Worm (Caenorhabditis elegans): ENCODE measurements around the gene srw-38.

Gene srw-38

DNA sequence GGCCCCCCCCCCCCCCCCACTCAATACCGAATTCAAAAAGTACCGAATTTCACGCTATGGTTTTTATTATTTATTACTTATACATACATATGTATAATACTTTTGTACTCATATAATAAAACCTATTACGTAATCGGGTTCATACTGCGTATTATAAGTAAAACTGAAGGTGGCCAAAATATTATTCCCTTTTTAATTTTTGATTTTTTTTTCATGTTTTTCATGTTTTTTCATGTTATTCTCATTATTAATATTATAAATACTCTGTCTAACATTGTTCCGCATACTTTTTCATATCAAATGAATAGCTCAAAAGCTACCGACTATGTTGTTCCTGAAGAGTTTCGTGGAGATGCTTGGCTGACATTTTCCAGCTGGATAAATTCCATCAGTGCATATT is at the start of gene srw-38:
Gene srw-38 (plus strand): TSS at position 301 of the 400 bp plus-strand sequence.
- TF ChIP-seq nhr-85 (tag) (no peak), nhr-76 (tag; optimal IDR thresholded peaks at IDR 0.05) (no peak), ceh-8 (GFP tag; optimal IDR thresholded peaks at IDR 0.05) (no peak), unc-30 (tag; optimal IDR thresholded peaks at IDR 0.05) (no peak), nhr-20 (tag; optimal IDR thresholded peaks at IDR 0.05) (no peak)

DNA sequence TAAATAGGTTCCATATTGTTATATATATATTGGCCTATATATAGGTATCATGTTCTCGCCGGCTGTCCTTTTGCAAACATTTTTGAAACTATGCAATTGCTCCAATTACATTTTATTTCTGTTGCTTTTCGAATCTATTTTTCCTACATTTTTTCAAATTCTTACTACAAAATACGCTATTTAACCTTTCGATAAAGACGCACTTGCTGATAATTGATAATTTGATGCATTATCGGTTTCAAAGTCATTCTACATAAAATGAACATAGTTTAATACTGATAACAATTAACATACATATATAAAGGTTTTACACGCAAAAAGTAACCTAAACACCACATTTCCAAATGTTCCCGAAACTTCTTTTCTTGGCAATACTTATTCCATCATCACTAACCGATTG is 47.9 kb upstream of the srw-38 start, which contains the start of gene clec-258:
Gene clec-258 (plus strand): TSS at position 81 of the 400 bp plus-strand sequence.
- TF ChIP-seq tlp-1 (tag; optimal IDR thresholded peaks at IDR 0.05) (peak; percentile 14), elt-2 (tag; optimal IDR thresholded peaks at IDR 0.05) (peak; percentile 54), aha-1 (tag; optimal IDR thresholded peaks at IDR 0.05) (no peak), sox-4 (tag; optimal IDR thresholded peaks at IDR 0.05) (no peak), swsn-7 (tag; optimal IDR thresholded peaks at IDR 0.05) (no peak)

DNA sequence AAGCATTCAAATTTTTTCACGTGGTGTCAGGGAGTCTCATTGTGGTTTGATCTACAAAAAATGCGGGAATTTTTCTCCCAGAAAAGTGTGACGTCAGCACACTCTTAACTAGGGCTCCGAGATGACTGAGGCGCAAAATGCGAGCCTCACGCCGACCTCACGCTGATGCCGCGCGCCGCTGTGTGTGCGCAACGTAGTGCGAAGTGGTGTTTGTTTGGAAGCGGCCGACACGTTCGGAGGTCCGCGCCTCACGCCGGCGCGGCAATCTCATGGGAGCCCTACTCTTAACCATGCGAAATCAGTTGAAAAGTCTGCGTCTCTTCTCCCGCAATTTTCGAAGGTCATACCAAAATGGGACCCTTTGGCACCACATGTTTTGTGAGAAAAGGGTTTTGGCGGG is 46.0 kb upstream of the srw-38 start:
- TF ChIP-seq lin-14 (GFP tag; optimal IDR thresholded peaks at IDR 0.05) = no peak
- TF ChIP-seq nhr-28 (tag; optimal IDR thresholded peaks at IDR 0.05) = no peak
- no peak for TF ChIP-seq mep-1 (tag; optimal IDR thresholded peaks at IDR 0.05)
- TF ChIP-seq nhr-77 (tag; optimal IDR thresholded peaks at IDR 0.05) = no peak
- TF ChIP-seq jun-1 (tag; optimal IDR thresholded peaks at IDR 0.05) = no peak
- TF ChIP-seq ceh-8 (GFP tag; optimal IDR thresholded peaks at IDR 0.05) = no peak
- TF ChIP-seq fos-1 (tag; optimal IDR thresholded peaks at IDR 0.05) = no peak
- TF ChIP-seq fkh-10 (GFP tag; optimal IDR thresholded peaks at IDR 0.05) = no peak
- no peak for TF ChIP-seq lin-35 (GFP tag; optimal IDR thresholded peaks at IDR 0.05)
- TF ChIP-seq isw-1 (GFP tag; IDR thresholded peaks at IDR 0.05) = no peak
- no peak for TF ChIP-seq dsc-1 (tag; optimal IDR thresholded peaks at IDR 0.05)
- no peak for TF ChIP-seq elt-3 (tag; optimal IDR thresholded peaks at IDR 0.05)

DNA sequence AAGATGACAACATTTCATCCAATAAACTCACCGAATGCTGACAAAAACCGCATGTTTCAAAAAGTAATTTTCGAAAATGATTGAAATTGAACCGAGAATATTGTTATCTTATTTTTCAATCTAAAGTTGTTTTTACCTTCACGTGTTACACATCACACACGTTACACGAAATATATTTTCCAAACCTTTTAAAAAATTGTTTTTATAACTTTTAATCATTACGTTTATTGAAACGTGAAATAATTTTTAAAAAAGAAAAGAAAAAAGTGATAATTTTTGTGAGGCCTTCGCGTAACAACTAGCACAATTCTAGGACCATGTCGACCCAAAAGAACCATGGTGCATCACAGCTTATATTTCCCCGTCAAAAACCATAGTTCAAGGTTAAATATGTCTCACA is 41.3 kb upstream of the srw-38 start, which contains the start of gene M162.7:
Gene M162.7 (minus strand): TSS at position 101 of the 400 bp plus-strand sequence.
- TF ChIP-seq ceh-8 (GFP tag; optimal IDR thresholded peaks at IDR 0.05) (no peak), skn-1 (tag; optimal IDR thresholded peaks at IDR 0.05) (no peak), alr-1 (tag; optimal IDR thresholded peaks at IDR 0.05; ENCODE audit: borderline replicate concordance) (no peak), C04F5.9 (tag; optimal IDR thresholded peaks at IDR 0.05) (no peak), nhr-11 (tag; optimal IDR thresholded peaks at IDR 0.05) (no peak), ceh-63 (GFP tag; optimal IDR thresholded peaks at IDR 0.05) (no peak)

DNA sequence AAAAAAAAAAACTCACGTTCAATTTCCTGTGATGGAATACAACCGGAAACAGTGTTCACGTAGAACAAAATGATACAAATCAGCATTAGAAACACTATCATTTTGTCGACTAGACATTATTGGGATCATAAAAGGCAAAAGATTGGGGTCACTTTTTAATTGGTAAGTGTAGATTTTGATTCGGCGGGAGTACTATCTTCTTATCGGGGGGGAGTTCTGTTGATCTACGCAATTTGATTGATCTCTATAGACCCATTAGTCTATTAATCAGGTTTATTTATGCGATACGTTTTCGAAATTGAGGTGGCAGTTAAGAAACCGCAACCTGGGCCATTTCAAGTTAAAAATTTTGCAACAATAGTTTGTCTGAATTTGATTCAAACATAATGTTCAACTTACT is 35.2 kb upstream of the srw-38 start, which contains the start of gene Y116F11B.2:
Gene Y116F11B.2 (minus strand): TSS at position 101 of the 400 bp plus-strand sequence.
- TF ChIP-seq fkh-10 (GFP tag; optimal IDR thresholded peaks at IDR 0.05) (no peak), blmp-1 (tag; optimal IDR thresholded peaks at IDR 0.05) (peak; percentile 12)

DNA sequence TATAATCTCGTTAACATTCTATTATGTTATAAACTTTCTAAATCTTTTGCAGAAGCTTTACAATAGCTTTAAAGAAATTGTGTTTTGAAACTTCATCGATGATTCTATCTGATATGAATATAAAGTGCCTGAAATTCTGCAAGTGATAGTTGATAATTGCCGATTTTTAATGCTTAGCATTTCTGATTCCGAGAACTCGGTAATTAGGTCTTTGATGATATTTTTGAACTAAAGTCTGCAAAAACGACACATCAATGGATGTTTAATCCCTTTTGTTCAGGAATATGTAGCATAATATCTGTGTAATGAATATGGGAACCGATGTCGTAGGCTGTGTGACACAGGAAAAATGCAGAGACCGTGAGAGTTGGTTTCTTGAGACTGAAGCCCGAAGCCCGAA is 33.4 kb upstream of the srw-38 start:
- TF ChIP-seq dsc-1 (tag; optimal IDR thresholded peaks at IDR 0.05) (peak; percentile 92), sox-4 (tag; optimal IDR thresholded peaks at IDR 0.05) (peak; percentile 33), lin-14 (GFP tag; optimal IDR thresholded peaks at IDR 0.05) (no peak)

DNA sequence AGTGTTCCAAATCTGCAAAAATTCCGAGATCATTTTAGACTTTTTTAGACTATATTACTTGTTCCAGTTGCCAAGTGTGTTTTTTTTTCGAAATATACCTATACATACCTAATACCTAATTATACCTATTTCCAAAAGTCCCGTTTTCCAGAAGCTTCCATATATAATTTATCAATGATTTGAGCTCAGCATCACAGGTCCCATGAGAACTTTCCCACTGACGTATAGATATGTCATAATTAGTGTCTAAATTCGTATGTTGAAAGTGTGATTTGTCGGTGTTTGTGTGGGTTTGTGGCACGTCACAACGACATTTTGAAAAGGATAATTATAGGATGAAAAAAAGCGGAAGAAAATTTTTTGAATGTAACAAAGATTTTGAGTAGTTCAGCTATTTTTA is 30.7 kb upstream of the srw-38 start:
- TF ChIP-seq lin-14 (GFP tag; optimal IDR thresholded peaks at IDR 0.05) = no peak
- no peak for TF ChIP-seq nhr-84 (tag; optimal IDR thresholded peaks at IDR 0.05)
- no peak for TF ChIP-seq fkh-4 (tag; optimal IDR thresholded peaks at IDR 0.05; ENCODE audit: borderline replicate concordance)
- no peak for TF ChIP-seq pqm-1 (tag; optimal IDR thresholded peaks at IDR 0.05)
- TF ChIP-seq sox-4 (tag; optimal IDR thresholded peaks at IDR 0.05) = no peak
- TF ChIP-seq dsc-1 (tag; optimal IDR thresholded peaks at IDR 0.05) = peak; percentile 40
- TF ChIP-seq pax-3 (tag; optimal IDR thresholded peaks at IDR 0.05) = peak; percentile 8
- no peak for TF ChIP-seq ets-5 (GFP tag; IDR thresholded peaks at IDR 0.05)
- peak; percentile 51 for TF ChIP-seq fkh-8 (tag; optimal IDR thresholded peaks at IDR 0.05)
- peak; percentile 8 for TF ChIP-seq nhr-71 (tag; optimal IDR thresholded peaks at IDR 0.05)
- TF ChIP-seq tbx-2 (tag; optimal IDR thresholded peaks at IDR 0.05) = no peak
- no peak for TF ChIP-seq Y116A8C.19 (tag; optimal IDR thresholded peaks at IDR 0.05; ENCODE audit: borderline replicate concordance)
- no peak for TF ChIP-seq xbp-1 (tag; optimal IDR thresholded peaks at IDR 0.05)
- no peak for TF ChIP-seq unc-62 (GFP tag; optimal IDR thresholded peaks at IDR 0.05)
- no peak for TF ChIP-seq efl-1 (optimal IDR thresholded peaks at IDR 0.05)
- TF ChIP-seq efl-1 (GFP tag; optimal IDR thresholded peaks at IDR 0.05 in 1 of 2) = peak in 1 of 2 experiments; percentile 37
- peak; percentile 71 for TF ChIP-seq ceh-8 (GFP tag; optimal IDR thresholded peaks at IDR 0.05)
- TF ChIP-seq unc-98 (GFP tag; IDR thresholded peaks at IDR 0.05) = no peak
- no peak for TF ChIP-seq vab-15 (tag; optimal IDR thresholded peaks at IDR 0.05)
- TF ChIP-seq elt-2 (tag; optimal IDR thresholded peaks at IDR 0.05) = no peak

Data from whole organism, L1 larva.